Worm (Caenorhabditis elegans) whole organism, midembryonic: ENCODE data around the gene W06A7.4.

Experiments used
- T22C8.4 ChIP-seq: fragments of 200-800 bp; sonication (Bioruptor generic); IDR thresholded peaks from 2 replicates; pipeline ENCODE4 v1.3.6; 2022; ENCODE audit warnings: missing genetic modification characterization, missing compliant biosample characterization
- cog-1 ChIP-seq: sonication (generic microtip); optimal IDR thresholded peaks from 2 replicates; lab custom pipeline; 2016; ENCODE audit warnings: missing genetic modification characterization, missing compliant biosample characterization
- flt-1 ChIP-seq: fragments of 200-800 bp; sonication (Bioruptor generic); IDR thresholded peaks from 2 replicates; pipeline ENCODE4 v1.3.6; 2022; ENCODE audit warnings: missing genetic modification characterization, missing compliant biosample characterization
- klf-2 ChIP-seq: fragments of 200-800 bp; sonication (Bioruptor generic); conservative IDR thresholded peaks from 2 replicates; pipeline ENCODE4 v1.3.6; 2022; ENCODE audit warnings: missing genetic modification reagents, missing genetic modification characterization, missing compliant biosample characterization
- med-1 ChIP-seq: sonication (generic microtip); optimal IDR thresholded peaks from 2 replicates; lab custom pipeline; 2017; ENCODE audit warnings: missing genetic modification characterization, mild to moderate bottlenecking, missing compliant biosample characterization, antibody characterized with exemption, missing genetic modification reagents; ENCODE audit not compliant: insufficient read depth
- ref-1 ChIP-seq: fragments of 200-800 bp; sonication (Bioruptor generic); conservative IDR thresholded peaks from 2 replicates; pipeline ENCODE4 v1.3.6; 2022; ENCODE audit warnings: missing genetic modification reagents, missing genetic modification characterization, missing compliant biosample characterization
- tab-1 ChIP-seq: fragments of 200-800 bp; sonication (Bioruptor generic); IDR thresholded peaks from 2 replicates; pipeline ENCODE4 v1.3.6; 2022; ENCODE audit warnings: missing genetic modification characterization, missing compliant biosample characterization
- ztf-23 ChIP-seq: fragments of 200-800 bp; sonication (Bioruptor generic); IDR thresholded peaks from 2 replicates; pipeline ENCODE4 v1.3.6; 2022; ENCODE audit warnings: missing genetic modification reagents, missing genetic modification characterization, missing compliant biosample characterization
- ztf-29 ChIP-seq: fragments of 200-800 bp; sonication (Bioruptor generic); IDR thresholded peaks from 2 replicates; pipeline ENCODE4 v1.3.6; 2022; ENCODE audit warnings: missing genetic modification reagents, missing genetic modification characterization, missing compliant biosample characterization

W06A7.4 gene

DNA sequence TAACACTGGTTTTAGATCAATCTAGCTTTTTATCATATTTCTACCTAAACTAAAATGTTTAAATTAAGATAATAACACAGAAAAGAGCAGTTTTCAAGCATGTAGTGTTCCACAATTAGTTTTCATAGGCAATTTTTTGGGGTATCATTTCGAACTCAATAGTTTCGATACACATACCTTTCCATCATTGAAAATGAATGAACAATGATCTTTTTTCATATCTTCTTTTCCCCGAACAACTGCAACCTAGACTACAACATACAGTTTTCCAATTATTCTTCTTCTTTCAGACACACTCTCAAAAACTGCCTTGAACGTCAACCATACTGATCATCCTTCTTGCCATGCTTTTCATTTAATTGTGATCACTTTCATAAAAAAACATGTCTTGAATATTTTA is at the start of gene W06A7.4:
Gene W06A7.4 (plus strand): TSS at position 301 of the 400 bp plus-strand sequence.
- TF ChIP-seq ztf-23 (GFP tag; lab: Robert Waterston, UW) (no peak), ref-1 (GFP tag; lab: Robert Waterston, UW) (no peak), med-1 (GFP tag; lab: Kevin White, UChicago) (no peak), ztf-29 (GFP tag; lab: Robert Waterston, UW) (no peak), klf-2 (GFP tag; lab: Robert Waterston, UW) (no peak), cog-1 (tag; lab: Kevin White, UChicago) (no peak), tab-1 (no peak)

DNA sequence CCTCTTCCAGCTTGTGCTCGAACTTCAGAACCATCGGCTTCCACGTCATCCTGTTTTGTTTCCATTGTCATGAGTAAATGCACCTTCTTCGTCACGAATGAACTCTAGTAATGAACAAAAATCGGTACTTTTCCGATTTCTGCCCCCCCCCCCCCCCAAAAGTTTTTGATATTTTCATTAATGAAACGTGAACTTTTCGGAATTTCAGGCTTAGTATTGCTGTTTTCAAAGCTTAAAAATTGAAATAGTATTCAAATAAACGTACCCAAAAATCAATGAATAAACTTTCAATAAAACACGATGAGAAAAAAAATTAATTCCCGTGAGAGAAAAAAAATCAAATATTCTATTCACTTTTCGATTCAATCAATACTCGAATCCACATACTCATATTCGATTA is 44.6 kb upstream of the W06A7.4 start, which contains the start of the genes scrm-7 and Y50E8A.10:
Gene scrm-7 (minus strand): TSS at position 101 of the 400 bp plus-strand sequence.
Gene Y50E8A.10 (plus strand): TSS at position 353 of the 400 bp plus-strand sequence.
- TF ChIP-seq ztf-23 (GFP tag; lab: Robert Waterston, UW) (no peak), ztf-29 (GFP tag; lab: Robert Waterston, UW) (no peak), flt-1 (GFP tag; lab: Robert Waterston, UW) (no peak), ref-1 (GFP tag; lab: Robert Waterston, UW) (no peak), T22C8.4 (GFP tag; lab: Robert Waterston, UW) (no peak), med-1 (GFP tag; lab: Kevin White, UChicago) (no peak), klf-2 (GFP tag; lab: Robert Waterston, UW) (no peak), cog-1 (tag; lab: Kevin White, UChicago) (no peak), tab-1 (no peak)

DNA sequence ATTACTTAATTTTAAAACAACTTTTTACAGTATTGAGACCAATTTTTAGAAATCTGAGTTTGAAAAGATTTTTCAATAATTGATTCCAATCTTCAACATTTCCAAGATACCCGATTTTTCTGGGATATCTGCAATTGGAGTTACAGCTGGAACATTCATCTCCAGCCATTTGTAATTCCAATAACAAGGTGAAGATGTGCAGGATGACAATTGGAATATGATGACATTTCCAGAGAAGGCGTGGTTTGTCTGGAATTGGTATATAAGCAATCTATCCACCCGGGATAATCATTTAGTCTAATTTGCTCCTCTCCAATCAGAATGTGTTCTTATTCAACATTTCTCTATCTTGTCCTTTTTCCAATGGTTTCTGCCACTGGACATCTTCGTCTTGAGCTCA is 43.1 kb upstream of the W06A7.4 start, which contains the start of gene Y50E8A.11:
Gene Y50E8A.11 (plus strand): TSS at position 301 of the 400 bp plus-strand sequence.
- TF ChIP-seq med-1 (GFP tag; lab: Kevin White, UChicago) (no peak), cog-1 (tag; lab: Kevin White, UChicago) (no peak), tab-1 (no peak), ztf-23 (GFP tag; lab: Robert Waterston, UW) (no peak), flt-1 (GFP tag; lab: Robert Waterston, UW) (no peak), klf-2 (GFP tag; lab: Robert Waterston, UW) (no peak), ref-1 (GFP tag; lab: Robert Waterston, UW) (no peak), ztf-29 (GFP tag; lab: Robert Waterston, UW) (no peak), T22C8.4 (GFP tag; lab: Robert Waterston, UW) (no peak)

DNA sequence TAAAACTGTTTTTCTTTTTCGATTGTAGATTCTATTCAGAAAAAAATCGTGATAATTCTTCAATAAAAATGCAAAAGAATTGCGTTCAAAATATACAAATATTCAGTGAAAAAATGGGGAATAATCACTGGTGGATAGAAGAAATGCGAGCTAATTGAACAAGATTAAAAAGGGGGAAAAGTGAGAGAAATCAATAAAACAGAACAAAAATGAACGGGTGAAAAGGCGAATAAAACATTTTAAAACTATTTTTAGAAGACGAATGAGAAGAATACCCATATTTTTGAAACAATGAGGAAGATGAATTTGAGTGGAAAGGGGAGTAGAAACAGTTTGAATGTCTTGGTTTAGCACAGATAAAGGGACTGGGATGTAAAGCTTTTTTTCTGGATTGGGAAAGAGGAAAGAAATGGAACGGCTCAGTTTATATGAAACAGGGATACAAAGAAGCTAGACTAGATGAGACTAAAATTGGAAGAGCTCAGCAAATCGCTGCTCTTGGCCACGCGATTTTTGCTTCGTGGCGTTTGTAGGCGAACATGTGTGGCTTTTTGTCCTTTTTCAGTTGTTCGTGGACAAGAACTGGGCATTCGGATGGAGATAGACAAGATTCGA is 40.0 kb upstream of the W06A7.4 start, which contains the start of gene Y50E8A.12:
Gene Y50E8A.12 (minus strand): TSS at position 51 of the 615 bp plus-strand sequence.
- no peak for TF ChIP-seq flt-1 (GFP tag; lab: Robert Waterston, UW)
- no peak for TF ChIP-seq cog-1 (tag; lab: Kevin White, UChicago)
- TF ChIP-seq ztf-29 (GFP tag; lab: Robert Waterston, UW), result no peak
- TF ChIP-seq T22C8.4 (GFP tag; lab: Robert Waterston, UW), result no peak
- no peak for TF ChIP-seq klf-2 (GFP tag; lab: Robert Waterston, UW)
- no peak for TF ChIP-seq med-1 (GFP tag; lab: Kevin White, UChicago)
- no peak for TF ChIP-seq ref-1 (GFP tag; lab: Robert Waterston, UW)
- TF ChIP-seq tab-1, result no peak
- no peak for TF ChIP-seq ztf-23 (GFP tag; lab: Robert Waterston, UW)

DNA sequence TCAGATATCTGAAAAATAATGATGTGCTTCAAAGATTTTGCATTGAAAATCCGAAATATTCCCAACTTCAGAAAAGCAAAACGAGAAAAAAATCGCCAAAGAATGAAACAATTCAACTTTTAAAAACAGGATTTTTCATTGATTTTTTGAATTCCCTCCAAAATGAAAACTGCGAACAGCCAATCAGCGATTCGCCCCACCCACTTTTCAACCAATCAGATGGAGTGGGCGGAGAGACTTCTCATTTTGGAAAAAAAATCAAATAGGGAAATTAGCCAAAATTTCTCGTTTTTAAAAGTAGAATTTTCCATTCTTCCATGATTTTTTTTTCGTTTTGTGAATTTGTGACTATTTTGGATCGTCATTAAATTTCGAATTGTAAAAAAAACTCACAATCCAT is 39.4 kb upstream of the W06A7.4 start:
- no peak for TF ChIP-seq T22C8.4 (GFP tag; lab: Robert Waterston, UW)
- no peak for TF ChIP-seq cog-1 (tag; lab: Kevin White, UChicago)
- no peak for TF ChIP-seq klf-2 (GFP tag; lab: Robert Waterston, UW)
- no peak for TF ChIP-seq flt-1 (GFP tag; lab: Robert Waterston, UW)
- TF ChIP-seq ztf-29 (GFP tag; lab: Robert Waterston, UW), result no peak
- no peak for TF ChIP-seq tab-1
- TF ChIP-seq ref-1 (GFP tag; lab: Robert Waterston, UW), result no peak
- TF ChIP-seq ztf-23 (GFP tag; lab: Robert Waterston, UW), result no peak
- TF ChIP-seq med-1 (GFP tag; lab: Kevin White, UChicago), result no peak

DNA sequence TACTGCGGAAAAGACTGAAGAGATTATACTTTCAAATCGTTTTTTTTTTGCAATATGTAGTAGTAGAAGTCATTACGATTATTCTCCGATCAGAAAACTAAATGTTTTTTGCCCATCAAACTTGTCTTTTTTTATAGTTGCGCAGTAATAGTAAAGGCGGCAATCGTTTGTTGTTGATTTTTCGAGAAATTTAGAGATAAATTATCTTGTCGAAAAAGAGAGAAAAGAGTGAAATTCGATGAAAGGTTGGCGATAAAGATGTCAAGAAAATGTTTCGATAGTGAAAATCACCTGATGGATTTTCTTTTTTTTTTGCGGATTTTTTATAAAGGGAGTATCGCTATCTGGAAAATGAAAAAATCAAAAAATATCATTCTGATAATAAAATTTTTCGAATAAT is 35.8 kb upstream of the W06A7.4 start:
- TF ChIP-seq ztf-23 (GFP tag; lab: Robert Waterston, UW), result no peak
- TF ChIP-seq cog-1 (tag; lab: Kevin White, UChicago), result no peak
- TF ChIP-seq flt-1 (GFP tag; lab: Robert Waterston, UW), result no peak
- no peak for TF ChIP-seq klf-2 (GFP tag; lab: Robert Waterston, UW)
- TF ChIP-seq med-1 (GFP tag; lab: Kevin White, UChicago), result no peak
- no peak for TF ChIP-seq ztf-29 (GFP tag; lab: Robert Waterston, UW)
- no peak for TF ChIP-seq ref-1 (GFP tag; lab: Robert Waterston, UW)
- TF ChIP-seq T22C8.4 (GFP tag; lab: Robert Waterston, UW), result no peak
- no peak for TF ChIP-seq tab-1

DNA sequence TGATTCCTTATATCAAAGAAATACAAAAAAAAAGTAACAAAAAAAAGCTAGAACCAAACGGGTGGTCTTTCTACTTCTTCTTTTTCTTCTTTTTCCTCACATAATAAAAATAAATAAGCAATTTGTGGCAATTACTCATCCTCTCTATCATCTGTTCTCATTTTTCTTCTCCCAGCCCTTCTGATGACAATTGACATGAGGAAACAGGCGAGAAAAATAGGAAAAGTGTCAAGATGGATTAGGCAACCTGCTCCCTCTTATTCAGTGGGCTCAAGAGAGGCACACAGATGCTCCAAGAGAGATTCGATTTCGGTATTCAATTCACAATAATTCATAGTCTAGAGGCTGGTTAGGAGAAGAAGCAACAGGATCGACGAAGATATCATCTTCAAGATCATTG is 33.4 kb upstream of the W06A7.4 start:
- no peak for TF ChIP-seq tab-1
- no peak for TF ChIP-seq T22C8.4 (GFP tag; lab: Robert Waterston, UW)
- no peak for TF ChIP-seq cog-1 (tag; lab: Kevin White, UChicago)
- no peak for TF ChIP-seq flt-1 (GFP tag; lab: Robert Waterston, UW)
- TF ChIP-seq ztf-29 (GFP tag; lab: Robert Waterston, UW), result no peak
- no peak for TF ChIP-seq ref-1 (GFP tag; lab: Robert Waterston, UW)
- no peak for TF ChIP-seq med-1 (GFP tag; lab: Kevin White, UChicago)
- no peak for TF ChIP-seq ztf-23 (GFP tag; lab: Robert Waterston, UW)
- no peak for TF ChIP-seq klf-2 (GFP tag; lab: Robert Waterston, UW)

DNA sequence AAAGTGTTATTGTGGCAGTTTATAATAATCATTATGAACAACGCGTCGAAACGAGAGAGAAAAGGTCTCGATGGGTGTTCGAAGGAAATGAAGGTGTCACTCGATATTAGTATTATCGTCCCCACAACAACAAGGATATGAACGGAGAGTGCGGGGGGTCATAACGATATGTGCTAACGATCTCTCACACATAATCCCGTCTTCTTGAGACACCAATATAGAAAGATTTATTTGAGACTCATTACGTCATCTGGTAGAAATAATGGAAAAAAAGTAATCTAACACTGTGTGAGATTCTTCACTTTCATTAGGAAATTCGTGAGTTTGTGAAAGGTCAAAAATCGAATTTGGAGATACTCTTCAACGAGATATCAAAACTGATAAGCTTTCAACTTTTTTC is 32.5 kb upstream of the W06A7.4 start:
- TF ChIP-seq ref-1 (GFP tag; lab: Robert Waterston, UW) (no peak), ztf-23 (GFP tag; lab: Robert Waterston, UW) (no peak), tab-1 (no peak), cog-1 (tag; lab: Kevin White, UChicago) (no peak), T22C8.4 (GFP tag; lab: Robert Waterston, UW) (no peak), flt-1 (GFP tag; lab: Robert Waterston, UW) (no peak), ztf-29 (GFP tag; lab: Robert Waterston, UW) (no peak), med-1 (GFP tag; lab: Kevin White, UChicago) (no peak), klf-2 (GFP tag; lab: Robert Waterston, UW) (no peak)
